Worm (Caenorhabditis elegans): Measurements from ENCODE around the gene ZK666.14.

ZK666.14 gene

DNA sequence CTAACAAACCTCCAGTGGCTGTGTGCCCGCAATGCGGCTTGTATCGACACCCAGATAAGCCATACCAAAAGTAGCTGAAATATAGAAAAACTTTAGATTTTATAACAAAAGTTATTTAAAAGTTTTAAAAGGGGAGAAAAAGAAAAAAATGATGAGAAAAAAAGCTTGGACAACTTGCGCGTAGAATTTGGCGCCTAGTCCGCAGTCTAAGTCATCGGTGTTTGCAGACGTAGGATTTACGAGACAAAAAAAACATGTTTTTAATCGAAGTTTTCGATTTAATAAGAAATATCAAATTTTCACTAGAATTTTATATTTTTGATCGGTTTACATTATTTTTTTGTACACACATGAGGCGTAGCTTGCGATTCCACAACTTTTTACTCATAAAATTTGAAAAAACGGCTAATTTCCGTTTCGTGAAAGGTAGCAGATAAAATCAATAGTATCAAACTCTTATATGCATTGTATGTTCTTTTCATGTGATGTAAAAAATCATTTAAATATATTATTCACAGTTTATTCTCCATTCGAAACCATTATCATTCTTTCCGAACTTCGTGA lies 47.4 kb downstream of the ZK666.14 start, which contains the start of gene pro-1 (continued):
- peak; percentile 62 for TF ChIP-seq nhr-25 (tag; optimal IDR thresholded peaks at IDR 0.05; ENCODE audit: borderline replicate concordance, insufficient read depth)
- TF ChIP-seq tag-97 (GFP tag; IDR thresholded peaks at IDR 0.05), result peak; percentile 72; the same call in 1 of the 2 replicates
- TF ChIP-seq F10B5.3 (tag; optimal IDR thresholded peaks at IDR 0.05), result no peak
- TF ChIP-seq ctbp-1 (GFP tag; IDR thresholded peaks at IDR 0.05), result peak; percentile 96
- peak; percentile 47 for TF ChIP-seq nhr-28 (tag; optimal IDR thresholded peaks at IDR 0.05)
- no peak for TF ChIP-seq lir-3 (tag; optimal IDR thresholded peaks at IDR 0.05)
- peak; percentile 79 for TF ChIP-seq nhr-111 (GFP tag; optimal IDR thresholded peaks at IDR 0.05)
- TF ChIP-seq cey-2 (tag; optimal IDR thresholded peaks at IDR 0.05; ENCODE audit: borderline replicate concordance, insufficient read depth), result no peak
- TF ChIP-seq nhr-6 (tag; optimal IDR thresholded peaks at IDR 0.05), result peak; percentile 76
- TF ChIP-seq sdz-12 (GFP tag; optimal IDR thresholded peaks at IDR 0.05), result peak; percentile 98
- no peak for TF ChIP-seq aha-1 (tag)
- peak in 1 of 2 experiments; percentile 84 for TF ChIP-seq hif-1 (tag; optimal IDR thresholded peaks at IDR 0.05)
- no peak for TF ChIP-seq F49E8.2 (tag; optimal IDR thresholded peaks at IDR 0.05; ENCODE audit: borderline replicate concordance)
- no peak for TF ChIP-seq ces-1 (GFP tag; optimal IDR thresholded peaks at IDR 0.05)
- 0 out of 2 replicates have a peak, but pooled peaks have one; percentile 7 for TF ChIP-seq set-16 (GFP tag; IDR thresholded peaks at IDR 0.05)
- no peak for TF ChIP-seq zag-1 (tag; optimal IDR thresholded peaks at IDR 0.05)
- peak; percentile 62 for TF ChIP-seq rbr-2 (tag; optimal IDR thresholded peaks at IDR 0.05)
- TF ChIP-seq ZK546.5 (tag; optimal IDR thresholded peaks at IDR 0.05), result no peak
- TF ChIP-seq snpc-1.2 (GFP tag; IDR thresholded peaks at IDR 0.05), result peak; percentile 85
- peak; percentile 89; the same call in 1 of the 2 replicates for TF ChIP-seq D1046.2 (GFP tag; IDR thresholded peaks at IDR 0.05)
- TF ChIP-seq Y75B8A.6 (GFP tag; IDR thresholded peaks at IDR 0.05), result peak; percentile 45; the same call in 1 of the 2 replicates
- no peak for TF ChIP-seq unc-39 (tag; optimal IDR thresholded peaks at IDR 0.05)
- TF ChIP-seq lin-38 (GFP tag; IDR thresholded peaks at IDR 0.05), result peak; percentile 84
- TF ChIP-seq zfp-3 (GFP tag; conservative IDR thresholded peaks at IDR 0.05), result peak; percentile 94
- TF ChIP-seq pha-4 (GFP tag; IDR thresholded peaks at IDR 0.05), result peak; percentile 87
- TF ChIP-seq pha-4 (tag; optimal IDR thresholded peaks at IDR 0.05), result peak; percentile 32
- peak; percentile 78 for TF ChIP-seq daf-19 (GFP tag; conservative IDR thresholded peaks at IDR 0.05)
- TF ChIP-seq hlh-11 (tag; optimal IDR thresholded peaks at IDR 0.05), result peak; percentile 76
- TF ChIP-seq lin-1 (GFP tag; IDR thresholded peaks at IDR 0.05), result peak; percentile 72
- no peak for TF ChIP-seq F44E2.7 (GFP tag; IDR thresholded peaks at IDR 0.05)
- peak; percentile 83 for TF ChIP-seq saeg-2 (GFP tag; IDR thresholded peaks at IDR 0.05)
- TF ChIP-seq nhr-76 (tag; optimal IDR thresholded peaks at IDR 0.05), result no peak
- TF ChIP-seq mes-2 (tag; optimal IDR thresholded peaks at IDR 0.05; ENCODE audit: poor library complexity, severe bottlenecking), result peak; percentile 79
- peak; percentile 83 for TF ChIP-seq hlh-30 (tag; optimal IDR thresholded peaks at IDR 0.05; ENCODE audit: insufficient read depth)
- no peak for TF ChIP-seq snpc-4 (tag; optimal IDR thresholded peaks at IDR 0.05)
- no peak for TF ChIP-seq ceh-44 (GFP tag; IDR thresholded peaks at IDR 0.05)
- peak; percentile 80 for TF ChIP-seq R02D3.7 (tag; optimal IDR thresholded peaks at IDR 0.05)

DNA sequence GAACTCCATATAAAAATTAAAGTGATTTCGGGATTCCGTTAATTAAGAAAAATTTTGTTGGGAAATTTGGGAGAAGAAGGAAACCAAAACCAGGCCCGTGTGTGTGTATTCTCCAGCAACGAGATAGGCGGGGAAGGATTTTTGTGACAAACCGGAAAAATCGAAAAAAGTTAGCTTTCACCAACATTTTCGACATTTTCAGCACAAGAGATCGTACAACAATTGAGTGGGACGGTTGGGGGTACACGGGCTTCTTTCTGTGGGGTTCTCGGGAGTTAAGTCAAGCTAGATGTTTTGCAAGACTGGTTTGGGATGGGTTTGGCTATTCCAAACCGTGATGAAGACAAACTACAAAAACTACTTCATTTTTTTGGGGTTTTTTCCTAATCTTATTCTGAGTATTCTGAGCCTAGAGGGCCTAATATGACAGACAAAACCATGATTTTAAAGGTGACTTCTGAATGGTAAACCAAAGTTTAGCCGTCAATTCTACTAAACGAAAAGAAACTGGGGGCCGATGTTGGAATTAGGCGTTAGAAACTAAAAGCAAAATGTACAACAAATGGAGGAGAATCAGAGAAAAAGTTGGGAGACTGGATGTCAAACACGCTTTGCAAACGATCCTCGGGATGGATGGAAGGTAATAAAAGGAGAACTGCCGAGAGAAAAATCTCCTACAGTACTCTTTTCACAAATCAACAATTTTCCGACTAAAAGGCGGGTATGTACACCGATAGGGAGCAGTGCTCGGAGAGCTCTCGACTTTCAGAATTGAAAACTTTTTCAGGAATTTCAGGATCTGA lies 48.3 kb downstream of the ZK666.14 start:
- TF ChIP-seq nhr-10 (tag; optimal IDR thresholded peaks at IDR 0.05) (no peak), nhr-6 (tag; optimal IDR thresholded peaks at IDR 0.05) (peak; percentile 4), madf-5 (GFP tag; IDR thresholded peaks at IDR 0.05) (peak; percentile 3 to 47; a peak in 2 of 4 replicates), ZK337.2 (GFP tag; IDR thresholded peaks at IDR 0.05) (peak; percentile 55; the same call in 1 of the 2 replicates), lsy-2 (tag; optimal IDR thresholded peaks at IDR 0.05) (peak in 1 of 2 experiments; percentile 29), tra-1 (GFP tag; IDR thresholded peaks at IDR 0.05) (peak; percentile 39; the same call in 1 of the 2 replicates), nhr-48 (tag; optimal IDR thresholded peaks at IDR 0.05) (peak; percentile 7), unc-62 (GFP tag; optimal IDR thresholded peaks at IDR 0.05 in 1 of 2) (peak in 1 of 2 experiments; percentile 72), unc-62 (tag; optimal IDR thresholded peaks at IDR 0.05) (no peak), zfp-3 (GFP tag; conservative IDR thresholded peaks at IDR 0.05) (no peak; the same call in 1 of the 2 replicates), nhr-111 (GFP tag; optimal IDR thresholded peaks at IDR 0.05) (no peak), arid-1 (GFP tag; conservative IDR thresholded peaks at IDR 0.05) (peak; percentile 66; the same call in 1 of the 2 replicates), dmd-9 (GFP tag; IDR thresholded peaks at IDR 0.05) (peak; percentile 2; the same call in 1 of the 2 replicates), Y105C5A.15 (GFP tag; IDR thresholded peaks at IDR 0.05) (peak; percentile 14; the same call in 1 of the 2 replicates), aha-1 (tag) (peak; percentile 88)

All from whole organism, L4 larva.